Fruit fly (Drosophila melanogaster) Kc167 (cell line): ENCODE data around the gene Crys.

Experiments used
- Myc ChIP-seq: fragments of >200 bp; optimal IDR thresholded peaks from 2 replicates; lab custom pipeline; 2017; ENCODE audit warnings: missing external identifiers
- Sin3A ChIP-seq: fragments of >200 bp; optimal IDR thresholded peaks from 2 replicates; lab custom pipeline; 2018; ENCODE audit warnings: missing external identifiers
- h ChIP-seq: fragments of >200 bp; optimal IDR thresholded peaks from 3 replicates; lab custom pipeline; 2018; ENCODE audit warnings: missing external identifiers
- insv ChIP-seq: fragments of >200 bp; optimal IDR thresholded peaks from 3 replicates; lab custom pipeline; 2018; ENCODE audit warnings: missing external identifiers
- psq ChIP-seq: fragments of >200 bp; optimal IDR thresholded peaks from 2 replicates; lab custom pipeline; 2017; ENCODE audit warnings: missing external identifiers
- ttk ChIP-seq: sonication (Bioruptor generic); optimal IDR thresholded peaks from 2 replicates; lab custom pipeline; 2017; ENCODE audit warnings: missing external identifiers

Crys gene

DNA sequence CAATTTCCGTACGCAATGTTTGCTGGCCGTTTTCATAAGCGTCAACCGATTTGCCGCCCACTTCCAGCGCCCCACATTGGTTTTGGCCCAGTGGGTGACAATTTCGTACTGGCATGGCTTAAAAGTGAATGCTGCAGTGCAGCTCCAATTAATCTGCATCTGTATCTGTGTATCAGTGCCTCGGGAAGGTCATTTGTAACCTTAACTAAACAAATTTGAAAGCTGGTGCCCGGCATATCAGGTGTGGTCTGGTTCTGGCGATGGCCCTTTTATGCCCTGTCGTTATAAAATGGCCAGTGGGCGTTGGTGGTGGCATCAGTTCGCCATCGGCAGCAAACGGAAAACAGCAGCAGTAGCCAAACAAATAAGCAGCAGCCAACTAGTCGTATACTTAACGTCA lies at the start of gene Crys:
Gene Crys (plus strand): TSS at position 301 of the 400 bp plus-strand sequence.
- TF ChIP-seq insv (lab: Kevin White, UChicago) (no peak), h (lab: Kevin White, UChicago) (no peak), Myc (lab: Kevin White, UChicago) (no peak), Sin3A (lab: Kevin White, UChicago) (no peak), psq (lab: Kevin White, UChicago) (no peak), ttk (no peak)

DNA sequence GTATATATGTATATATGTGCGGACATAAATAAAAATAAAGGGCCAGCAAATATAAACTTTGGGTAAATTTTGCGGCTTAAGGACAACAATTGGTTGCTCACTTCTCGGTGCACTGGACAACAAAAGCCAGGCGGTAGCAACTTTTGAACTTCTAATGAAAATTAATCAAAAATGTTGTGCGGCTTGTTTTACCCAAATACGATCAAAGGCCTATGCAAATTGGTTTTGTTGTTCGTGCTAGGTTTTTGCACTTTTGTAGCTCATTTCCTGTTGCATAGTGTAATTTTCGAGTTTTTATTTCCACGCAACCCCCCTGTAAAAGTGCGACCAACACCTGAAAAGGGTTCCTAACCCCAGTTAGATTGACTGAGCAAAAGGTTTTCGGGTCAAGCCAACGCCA lies 41.4 kb upstream of the Crys start:
- TF ChIP-seq Sin3A (lab: Kevin White, UChicago) (no peak), ttk (no peak), insv (lab: Kevin White, UChicago) (no peak), psq (lab: Kevin White, UChicago) (no peak), h (lab: Kevin White, UChicago) (no peak), Myc (lab: Kevin White, UChicago) (no peak)

DNA sequence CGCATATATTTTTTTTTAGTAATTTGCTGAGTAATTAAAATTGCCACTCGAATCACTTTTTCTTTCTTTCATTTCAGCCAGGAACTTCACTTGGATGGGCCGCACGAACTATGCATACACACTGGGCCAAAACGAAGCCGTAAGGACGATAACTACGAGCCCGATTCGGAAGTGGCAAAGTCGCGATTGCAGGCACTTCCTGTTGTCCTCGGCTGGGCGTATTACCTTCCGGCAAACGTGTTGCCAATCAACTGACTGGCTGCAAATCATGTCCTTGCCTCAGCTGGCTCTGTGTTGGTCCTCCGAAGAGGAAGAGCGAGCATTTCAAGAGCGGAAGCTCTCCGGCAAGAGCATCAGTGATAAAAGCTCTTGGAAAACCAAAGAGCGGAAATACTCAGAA lies 40.6 kb upstream of the Crys start:
- TF ChIP-seq h (lab: Kevin White, UChicago), result no peak
- TF ChIP-seq Myc (lab: Kevin White, UChicago), result no peak
- no peak for TF ChIP-seq Sin3A (lab: Kevin White, UChicago)
- TF ChIP-seq insv (lab: Kevin White, UChicago), result no peak

DNA sequence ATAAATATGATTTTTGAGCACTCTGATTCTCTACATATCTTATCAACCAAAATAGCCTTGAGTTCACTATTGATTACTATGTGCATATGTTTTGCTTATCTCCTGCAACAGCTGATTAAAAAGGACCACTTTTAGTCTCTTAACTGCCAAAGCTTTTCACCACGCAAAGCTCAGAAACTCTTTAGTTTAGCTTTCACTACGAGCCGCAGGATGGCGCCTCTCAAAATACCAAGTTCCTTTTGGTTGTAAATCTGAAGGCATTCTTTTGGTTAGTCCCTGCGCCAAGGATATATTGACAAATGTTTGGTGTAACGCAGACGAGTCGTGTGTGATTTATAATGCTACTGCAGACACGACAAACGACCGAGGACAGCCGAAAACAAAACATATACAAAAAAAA lies 39.7 kb upstream of the Crys start:
- no peak for TF ChIP-seq Sin3A (lab: Kevin White, UChicago)
- no peak for TF ChIP-seq Myc (lab: Kevin White, UChicago)
- TF ChIP-seq ttk, result no peak
- TF ChIP-seq h (lab: Kevin White, UChicago), result no peak
- TF ChIP-seq psq (lab: Kevin White, UChicago), result no peak
- no peak for TF ChIP-seq insv (lab: Kevin White, UChicago)

DNA sequence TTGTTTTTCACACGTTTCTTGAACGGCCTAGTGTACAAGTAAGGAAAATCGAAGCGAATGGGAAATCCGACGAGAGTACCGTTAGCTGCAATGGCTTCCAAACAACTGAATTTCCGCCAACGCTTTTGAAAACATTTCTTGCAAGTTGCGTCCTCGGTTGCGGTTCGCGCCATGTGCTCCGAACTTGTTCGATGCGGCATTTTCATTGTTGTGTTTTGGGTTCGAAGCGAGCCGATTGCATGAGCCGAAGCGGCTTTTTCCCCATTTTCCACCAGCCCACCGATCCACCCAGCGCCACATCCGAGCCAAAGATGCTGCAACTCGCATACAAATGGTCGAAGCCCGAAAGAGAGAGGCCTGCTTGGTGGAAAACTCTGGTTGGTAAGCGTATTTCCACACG lies 15.5 kb upstream of the Crys start, which contains the start of gene Pde1c:
Gene Pde1c (minus strand): TSS at position 109 of the 400 bp plus-strand sequence.
- TF ChIP-seq h (lab: Kevin White, UChicago) (no peak), psq (lab: Kevin White, UChicago) (no peak), ttk (no peak), Sin3A (lab: Kevin White, UChicago) (no peak), Myc (lab: Kevin White, UChicago) (no peak), insv (lab: Kevin White, UChicago) (no peak)

DNA sequence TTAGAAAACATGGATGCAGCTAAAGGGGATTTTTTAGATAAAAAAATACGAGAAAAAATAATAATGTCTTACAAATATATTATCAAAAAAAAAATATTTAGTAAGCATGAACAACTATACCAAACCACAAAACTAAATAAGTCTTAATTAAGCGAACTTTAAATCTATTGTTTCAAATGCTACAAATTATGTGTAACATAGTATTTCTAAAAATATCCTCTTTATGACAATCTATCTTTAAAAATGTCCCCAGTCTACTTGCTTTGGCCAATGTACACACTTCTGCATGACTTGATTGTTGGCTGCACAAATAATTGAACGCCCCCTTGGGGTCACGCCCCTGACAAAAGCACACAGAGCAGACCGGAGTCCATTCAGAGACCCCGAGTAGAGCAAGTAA lies 12.3 kb upstream of the Crys start:
- no peak for TF ChIP-seq psq (lab: Kevin White, UChicago)
- TF ChIP-seq h (lab: Kevin White, UChicago), result no peak
- TF ChIP-seq Myc (lab: Kevin White, UChicago), result no peak
- no peak for TF ChIP-seq ttk
- TF ChIP-seq Sin3A (lab: Kevin White, UChicago), result no peak
- no peak for TF ChIP-seq insv (lab: Kevin White, UChicago)

DNA sequence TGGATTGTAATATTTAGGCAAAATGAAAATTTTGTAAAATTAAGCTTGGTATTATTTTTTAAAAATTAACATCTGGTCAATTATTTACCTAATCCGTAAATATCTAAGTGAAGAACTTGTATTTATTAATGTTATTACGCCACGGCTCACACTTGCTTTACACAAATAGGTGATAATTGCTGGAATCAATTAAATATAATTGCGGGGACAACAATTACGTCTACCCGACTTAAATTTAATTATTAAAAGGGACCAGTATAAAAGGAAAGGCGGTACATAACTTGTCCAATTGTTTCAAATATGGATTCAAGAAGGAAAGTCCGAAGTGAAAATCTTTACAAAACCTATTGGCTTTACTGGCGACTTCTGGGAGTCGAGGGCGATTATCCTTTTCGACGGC lies 9.7 kb upstream of the Crys start, which contains the start of gene Or33a:
Gene Or33a (plus strand): TSS at position 301 of the 400 bp plus-strand sequence.
- TF ChIP-seq insv (lab: Kevin White, UChicago) (no peak), h (lab: Kevin White, UChicago) (no peak), Myc (lab: Kevin White, UChicago) (no peak), ttk (no peak)

DNA sequence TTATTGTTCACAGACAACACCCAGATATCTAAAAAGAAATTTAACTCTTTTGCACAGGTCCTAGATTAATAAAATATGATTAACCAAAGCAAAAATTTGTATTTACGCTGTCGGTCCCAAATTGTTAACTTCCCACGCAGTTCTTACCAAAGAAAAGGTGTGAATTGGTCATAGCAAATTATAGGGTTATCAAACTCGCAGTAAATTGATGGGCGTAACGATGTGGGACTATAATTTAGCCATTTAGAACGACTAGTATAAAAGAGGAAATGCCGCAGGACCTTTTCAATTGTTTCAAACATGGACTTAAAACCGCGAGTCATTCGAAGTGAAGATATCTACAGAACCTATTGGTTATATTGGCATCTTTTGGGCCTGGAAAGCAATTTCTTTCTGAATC lies 8.0 kb upstream of the Crys start, which contains the start of gene Or33b:
Gene Or33b (plus strand): TSS at position 301 of the 400 bp plus-strand sequence.
- TF ChIP-seq Sin3A (lab: Kevin White, UChicago) (no peak), insv (lab: Kevin White, UChicago) (no peak), h (lab: Kevin White, UChicago) (no peak), ttk (no peak), Myc (lab: Kevin White, UChicago) (no peak), psq (lab: Kevin White, UChicago) (no peak)

DNA sequence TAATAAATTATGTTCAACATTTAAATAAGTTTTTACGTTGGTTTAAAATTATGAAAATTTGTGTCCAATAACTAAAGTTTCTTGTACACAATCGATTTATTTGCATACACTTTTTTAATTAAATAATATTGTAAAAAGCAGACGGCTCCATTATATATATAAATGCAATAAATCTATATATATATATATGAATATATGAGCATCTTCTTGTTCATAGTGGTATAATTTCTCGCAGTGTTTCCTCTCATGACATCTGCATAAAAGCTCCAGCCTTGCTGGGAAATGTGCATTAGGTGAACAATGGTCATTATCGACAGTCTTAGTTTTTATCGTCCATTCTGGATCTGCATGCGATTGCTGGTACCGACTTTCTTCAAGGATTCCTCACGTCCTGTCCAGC lies 6.3 kb upstream of the Crys start, which contains the start of gene Or33c:
Gene Or33c (plus strand): TSS at position 301 of the 400 bp plus-strand sequence.
- no peak for TF ChIP-seq psq (lab: Kevin White, UChicago)
- TF ChIP-seq Sin3A (lab: Kevin White, UChicago), result no peak
- TF ChIP-seq Myc (lab: Kevin White, UChicago), result no peak
- TF ChIP-seq insv (lab: Kevin White, UChicago), result no peak
- TF ChIP-seq h (lab: Kevin White, UChicago), result no peak
- no peak for TF ChIP-seq ttk

DNA sequence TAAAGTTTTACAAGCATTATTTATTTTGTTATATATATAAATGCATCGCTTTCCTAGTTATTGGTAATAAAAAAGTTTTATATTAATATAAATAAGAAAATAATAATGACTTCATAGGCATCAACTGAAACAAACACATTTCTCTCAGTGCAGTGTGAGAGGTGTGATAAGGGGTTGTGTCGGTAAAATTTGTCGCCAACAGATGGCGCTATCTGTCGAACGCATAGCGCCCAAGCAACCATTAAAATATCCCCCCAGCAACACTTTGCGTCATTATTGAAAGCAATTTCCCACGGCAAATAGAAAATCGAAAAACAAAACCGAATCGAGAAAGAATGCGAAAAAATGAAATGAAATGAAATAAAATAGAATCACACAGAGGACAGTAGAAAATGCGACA lies 3.3 kb upstream of the Crys start:
- no peak for TF ChIP-seq ttk
- no peak for TF ChIP-seq h (lab: Kevin White, UChicago)
- TF ChIP-seq psq (lab: Kevin White, UChicago), result no peak
- no peak for TF ChIP-seq Myc (lab: Kevin White, UChicago)
- TF ChIP-seq Sin3A (lab: Kevin White, UChicago), result no peak
- TF ChIP-seq insv (lab: Kevin White, UChicago), result no peak

DNA sequence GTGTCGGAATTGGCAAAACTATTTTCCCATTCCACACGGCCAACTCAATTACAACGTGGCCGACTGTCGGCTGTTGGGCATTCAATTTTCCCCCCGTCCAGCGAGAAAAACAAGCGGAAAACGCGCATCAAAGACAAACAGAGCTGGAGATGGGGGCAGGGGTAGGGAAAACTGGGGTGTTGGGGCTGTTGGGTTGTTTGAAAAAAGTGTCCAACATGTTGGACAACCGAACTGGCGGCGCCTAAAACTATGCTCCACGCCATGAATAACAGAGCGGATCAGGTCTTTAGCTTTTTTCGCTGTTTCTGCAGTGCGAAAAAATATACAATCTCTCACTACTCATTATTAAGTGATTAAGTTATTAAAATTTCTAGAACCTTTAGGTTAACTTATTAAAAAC lies 1.7 kb upstream of the Crys start:
- TF ChIP-seq h (lab: Kevin White, UChicago) (no peak), Sin3A (lab: Kevin White, UChicago) (no peak), Myc (lab: Kevin White, UChicago) (no peak), ttk (no peak), psq (lab: Kevin White, UChicago) (no peak), insv (lab: Kevin White, UChicago) (no peak)

DNA sequence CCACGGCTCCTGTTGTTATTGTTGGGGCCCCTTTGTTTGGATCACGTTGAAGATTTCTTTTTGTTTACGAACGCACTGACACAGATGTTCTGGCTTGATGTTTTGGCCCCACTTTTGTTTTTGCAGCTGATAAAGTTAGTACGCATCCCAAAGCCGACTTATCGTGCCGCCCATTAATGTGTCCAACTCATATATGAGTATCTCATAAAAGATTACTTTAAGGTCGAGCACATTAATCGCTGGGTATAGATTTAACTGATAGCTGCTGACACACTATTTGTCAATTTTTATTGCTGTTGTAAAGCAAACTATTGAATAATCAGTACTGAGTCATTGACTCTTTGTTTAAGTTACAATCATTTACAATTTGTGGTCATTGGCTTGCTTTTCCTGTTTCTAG lies 1.1 kb upstream of the Crys start:
- TF ChIP-seq Myc (lab: Kevin White, UChicago) (no peak), insv (lab: Kevin White, UChicago) (no peak), h (lab: Kevin White, UChicago) (no peak), Sin3A (lab: Kevin White, UChicago) (no peak), ttk (no peak), psq (lab: Kevin White, UChicago) (no peak)
